Worm (Caenorhabditis elegans) whole organism, L3 larva: ENCODE data around the gene C06E7.2.

Experiments used
- R02D3.7 ChIP-seq: fragments of 150-350 bp; optimal IDR thresholded peaks from 2 replicates; lab custom pipeline; 2014; ENCODE audit warnings: missing biosample characterization, missing genetic modification characterization
- ZK546.5 ChIP-seq: sonication (generic microtip); optimal IDR thresholded peaks from 2 replicates; lab custom pipeline; 2017; ENCODE audit warnings: missing biosample characterization, missing genetic modification characterization
- ceh-16 ChIP-seq: sonication (generic microtip); optimal IDR thresholded peaks from 2 replicates; lab custom pipeline; 2017; ENCODE audit warnings: missing biosample characterization, missing genetic modification characterization
- ceh-28 ChIP-seq: fragments of 150-350 bp; optimal IDR thresholded peaks from 2 replicates; lab custom pipeline; 2014; ENCODE audit warnings: missing biosample characterization, missing genetic modification reagents, missing genetic modification characterization
- ceh-82 ChIP-seq: fragments of 150-350 bp; optimal IDR thresholded peaks from 2 replicates; lab custom pipeline; 2014; ENCODE audit warnings: missing biosample characterization, missing genetic modification characterization
- ceh-9 ChIP-seq: sonication (generic microtip); optimal IDR thresholded peaks from 2 replicates; lab custom pipeline; 2018; ENCODE audit warnings: missing biosample characterization, missing genetic modification characterization
- egl-27 ChIP-seq: sonication (generic microtip); optimal IDR thresholded peaks from 4 replicates; lab custom pipeline; 2017; ENCODE audit warnings: missing biosample characterization, missing genetic modification reagents, missing genetic modification characterization
- egl-5 ChIP-seq: fragments of 150-350 bp; optimal IDR thresholded peaks from 2 replicates; lab custom pipeline; 2017; ENCODE audit warnings: missing biosample characterization, missing genetic modification reagents, missing genetic modification characterization, inconsistent platforms
- elt-1 ChIP-seq: fragments of 150-350 bp; optimal IDR thresholded peaks from 2 replicates; lab custom pipeline; 2014; ENCODE audit warnings: missing biosample characterization, missing genetic modification characterization
- elt-2 ChIP-seq: sonication (generic microtip); optimal IDR thresholded peaks from 2 replicates; lab custom pipeline; 2016; ENCODE audit warnings: missing genetic modification reagents, mild to moderate bottlenecking, missing genetic modification characterization, missing compliant biosample characterization
- elt-3 ChIP-seq, 3 experiments: fragments of 150-350 bp in 1 of 3; sonication (generic microtip) in 2 of 3; optimal IDR thresholded peaks; 2 replicates in 2 of 3; 4 replicates in 1 of 3; lab custom pipeline; 2014 to 2017; ENCODE audit warnings: missing biosample characterization in 3 of 3, missing genetic modification characterization in 3 of 3
- eor-1 ChIP-seq, 2 experiments: fragments of 150-350 bp; optimal IDR thresholded peaks; 2 replicates each; lab custom pipeline; 2014 to 2018; ENCODE audit warnings: missing biosample characterization in 2 of 2, missing genetic modification characterization in 2 of 2
- fkh-10 ChIP-seq: sonication (generic microtip); optimal IDR thresholded peaks from 2 replicates; lab custom pipeline; 2017; ENCODE audit warnings: missing biosample characterization, missing genetic modification reagents, missing genetic modification characterization
- fkh-2 ChIP-seq: fragments of 150-350 bp; optimal IDR thresholded peaks from 2 replicates; lab custom pipeline; 2014; ENCODE audit warnings: missing biosample characterization, missing genetic modification reagents, missing genetic modification characterization
- fos-1 ChIP-seq: fragments of 150-350 bp; optimal IDR thresholded peaks from 2 replicates; lab custom pipeline; 2014; ENCODE audit warnings: missing biosample characterization, missing genetic modification characterization
- lin-15B ChIP-seq: fragments of 150-350 bp; optimal IDR thresholded peaks from 2 replicates; lab custom pipeline; 2014; ENCODE audit warnings: missing biosample characterization, missing genetic modification characterization
- lin-39 ChIP-seq: fragments of 150-350 bp; optimal IDR thresholded peaks from 2 replicates; lab custom pipeline; 2018; ENCODE audit warnings: missing biosample characterization, missing genetic modification reagents, missing genetic modification characterization
- lsy-12 ChIP-seq: sonication (generic microtip); optimal IDR thresholded peaks from 2 replicates; lab custom pipeline; 2016; ENCODE audit warnings: mild to moderate bottlenecking, missing genetic modification characterization, missing compliant biosample characterization
- mdl-1 ChIP-seq: fragments of 150-350 bp; optimal IDR thresholded peaks from 2 replicates; lab custom pipeline; 2014; ENCODE audit warnings: missing biosample characterization, missing genetic modification characterization
- nfya-1 ChIP-seq: sonication (generic microtip); optimal IDR thresholded peaks from 2 replicates; lab custom pipeline; 2017; ENCODE audit warnings: missing genetic modification characterization, mild to moderate bottlenecking, missing compliant biosample characterization, antibody characterized with exemption, moderate library complexity; ENCODE audit not compliant: insufficient read depth
- nhr-11 ChIP-seq: fragments of 150-350 bp; optimal IDR thresholded peaks from 2 replicates; lab custom pipeline; 2014; ENCODE audit warnings: missing biosample characterization, missing genetic modification characterization
- nhr-12 ChIP-seq: fragments of 150-350 bp; optimal IDR thresholded peaks from 2 replicates; lab custom pipeline; 2014; ENCODE audit warnings: missing biosample characterization, missing genetic modification characterization
- nhr-23 ChIP-seq: fragments of 150-350 bp; optimal IDR thresholded peaks from 2 replicates; lab custom pipeline; 2014; ENCODE audit warnings: missing biosample characterization, missing genetic modification reagents, missing genetic modification characterization
- nhr-43 ChIP-seq: sonication (generic microtip); optimal IDR thresholded peaks from 2 replicates; lab custom pipeline; 2016; ENCODE audit warnings: mild to moderate bottlenecking, missing genetic modification characterization, missing compliant biosample characterization; ENCODE audit not compliant: poor library complexity, severe bottlenecking
- nhr-67 ChIP-seq: fragments of 150-350 bp; optimal IDR thresholded peaks from 2 replicates; lab custom pipeline; 2014; ENCODE audit warnings: missing biosample characterization, missing genetic modification characterization
- pqm-1 ChIP-seq: fragments of 150-350 bp; optimal IDR thresholded peaks from 2 replicates; lab custom pipeline; 2017; ENCODE audit warnings: missing biosample characterization, missing genetic modification characterization, inconsistent platforms
- sea-2 ChIP-seq: fragments of 150-350 bp; sonication (generic microtip); optimal IDR thresholded peaks from 4 replicates; lab custom pipeline; 2014; ENCODE audit warnings: missing biosample characterization, missing genetic modification reagents, missing genetic modification characterization
- skn-1 ChIP-seq: fragments of 150-350 bp; optimal IDR thresholded peaks from 2 replicates; lab custom pipeline; 2014; ENCODE audit warnings: missing biosample characterization, missing genetic modification characterization
- snpc-4 ChIP-seq: fragments of 150-350 bp; optimal IDR thresholded peaks from 2 replicates; lab custom pipeline; 2014; ENCODE audit warnings: missing biosample characterization, missing genetic modification characterization
- tbx-2 ChIP-seq: sonication (generic microtip); optimal IDR thresholded peaks from 2 replicates; lab custom pipeline; 2016; ENCODE audit warnings: mild to moderate bottlenecking, missing genetic modification characterization, missing compliant biosample characterization
- unc-62 ChIP-seq: fragments of 150-350 bp; sonication (generic microtip); optimal IDR thresholded peaks from 4 replicates; lab custom pipeline; 2014; ENCODE audit warnings: missing biosample characterization, missing genetic modification reagents, missing genetic modification characterization
- ztf-11 ChIP-seq: fragments of 150-350 bp; optimal IDR thresholded peaks from 2 replicates; lab custom pipeline; 2014; ENCODE audit warnings: missing biosample characterization, missing genetic modification characterization
- ztf-4 ChIP-seq: fragments of 150-350 bp; optimal IDR thresholded peaks from 2 replicates; lab custom pipeline; 2014; ENCODE audit warnings: missing biosample characterization, missing genetic modification characterization

C06E7.2 gene

DNA sequence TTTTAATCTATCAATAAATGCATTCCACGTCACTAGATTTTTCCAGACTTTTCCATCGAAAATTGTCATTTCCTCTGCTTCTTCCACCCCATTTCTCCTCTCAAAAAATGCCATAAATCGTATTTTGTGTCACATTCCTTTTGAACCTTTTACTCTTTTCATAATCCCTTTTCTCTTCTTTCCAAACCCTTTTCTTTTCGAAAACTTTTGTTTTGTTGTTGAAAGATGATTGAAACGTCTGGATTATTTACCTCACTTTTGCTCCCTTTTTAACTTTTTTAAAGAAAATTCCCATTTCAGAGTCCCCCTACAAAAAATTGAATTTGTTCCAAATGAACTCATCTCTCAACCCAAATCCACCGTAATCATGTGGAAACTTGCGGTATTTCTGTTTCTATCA lies at the start of gene C06E7.2:
Gene C06E7.2 (plus strand): TSS at position 301 of the 400 bp plus-strand sequence.
- TF ChIP-seq ceh-9 (tag; lab: Kevin White, UChicago), result no peak
- TF ChIP-seq pqm-1 (tag; lab: Kevin White, UChicago), result no peak
- TF ChIP-seq, all 47 proteins: peak for 0

DNA sequence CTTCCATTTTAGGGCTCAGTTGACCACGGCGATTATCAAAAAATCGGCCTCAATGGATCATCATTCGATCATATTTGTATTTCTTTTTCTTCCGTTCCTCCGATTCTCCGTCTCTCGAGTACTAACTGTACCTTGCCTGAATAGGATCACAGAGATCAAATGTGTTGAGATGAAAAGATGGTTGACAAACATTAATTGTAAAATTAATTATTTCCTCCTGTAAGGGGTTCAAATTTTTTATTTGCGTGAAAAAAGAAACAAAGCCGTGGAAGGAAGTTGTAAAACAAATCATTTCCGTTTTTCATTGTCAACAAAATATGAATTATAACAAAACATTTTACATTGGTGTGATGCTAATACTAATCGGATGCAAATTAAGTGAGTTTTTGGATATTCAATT lies 48.3 kb upstream of the C06E7.2 start, which contains the start of gene C31H1.2:
Gene C31H1.2 (plus strand): TSS at position 301 of the 400 bp plus-strand sequence.
- TF ChIP-seq ceh-28 (tag; lab: Kevin White, UChicago), result no peak
- no peak for TF ChIP-seq skn-1 (tag; lab: Kevin White, UChicago)
- no peak for TF ChIP-seq egl-27 (tag; lab: Kevin White, UChicago)
- TF ChIP-seq nhr-67 (tag; lab: Kevin White, UChicago), result no peak
- no peak for TF ChIP-seq pqm-1 (tag; lab: Kevin White, UChicago)
- no peak for TF ChIP-seq ceh-16 (tag; lab: Kevin White, UChicago)
- TF ChIP-seq elt-3 (tag; optimal IDR thresholded peaks at IDR 0.05; lab: Kevin White, UChicago), result no peak
- no peak for TF ChIP-seq nhr-11 (tag; lab: Kevin White, UChicago)
- TF ChIP-seq tbx-2 (tag; lab: Kevin White, UChicago), result no peak
- no peak for TF ChIP-seq nhr-23
- no peak for TF ChIP-seq elt-1 (tag; lab: Kevin White, UChicago)
- TF ChIP-seq mdl-1 (tag; lab: Kevin White, UChicago), result no peak

DNA sequence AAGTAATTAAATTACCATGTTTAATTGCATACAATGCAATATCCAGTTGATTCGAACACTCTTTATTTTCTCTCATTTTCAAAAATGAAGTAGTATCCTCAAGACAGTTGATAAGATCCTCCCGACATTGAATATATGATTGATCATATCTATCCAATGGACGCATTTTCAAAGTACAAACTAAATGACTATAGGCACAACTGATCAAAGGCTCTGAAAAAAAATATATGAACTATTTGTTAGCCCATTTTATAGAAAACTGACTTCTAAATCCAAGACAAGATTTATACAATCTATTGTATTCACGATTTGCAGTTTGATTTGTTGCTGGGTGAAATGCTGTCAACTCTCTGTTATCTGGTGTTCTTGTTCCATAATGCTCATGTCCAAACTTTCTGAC lies 43.8 kb upstream of the C06E7.2 start:
- TF ChIP-seq nhr-67 (tag; lab: Kevin White, UChicago), result no peak
- TF ChIP-seq, all 47 proteins: peak for 0

- TF ChIP-seq ceh-16 (tag; lab: Kevin White, UChicago) (no peak), fkh-10 (no peak), R02D3.7 (tag; lab: Kevin White, UChicago) (no peak), elt-1 (tag; lab: Kevin White, UChicago) (no peak), unc-62 (GFP tag; lab: Kevin White, UChicago) (no peak), nhr-67 (tag; lab: Kevin White, UChicago) (no peak), ztf-4 (no peak), ceh-82 (no peak), fos-1 (tag; lab: Kevin White, UChicago) (no peak), ztf-11 (tag; lab: Kevin White, UChicago) (no peak), lin-39 (tag; lab: Kevin White, UChicago) (no peak), lsy-12 (tag; lab: Kevin White, UChicago) (no peak), nhr-12 (tag; lab: Kevin White, UChicago) (no peak), nfya-1 (no peak), sea-2 (GFP tag; lab: Kevin White, UChicago) (no peak), nhr-43 (tag; lab: Kevin White, UChicago) (no peak), snpc-4 (no peak), fkh-2 (no peak), lin-15B (no peak), eor-1 (tag; optimal IDR thresholded peaks at IDR 0.05; lab: Kevin White, UChicago) (no peak)
These were observed 42.6 kb upstream of the C06E7.2 start, which contains the start of gene C31H1.5 for ce11 chrIV:5796694-5797093. Gene C31H1.5 (minus strand): TSS chrIV:5796794.

- no peak for TF ChIP-seq egl-27 (tag; lab: Kevin White, UChicago)
- TF ChIP-seq nhr-43 (tag; lab: Kevin White, UChicago), result no peak
- TF ChIP-seq ztf-4, result no peak
- TF ChIP-seq nhr-23, result no peak
- TF ChIP-seq ztf-11 (tag; lab: Kevin White, UChicago), result no peak
- TF ChIP-seq egl-5 (tag; lab: Kevin White, UChicago), result no peak
- no peak for TF ChIP-seq fkh-10
- TF ChIP-seq lin-15B, result no peak
- TF ChIP-seq pqm-1 (tag; lab: Kevin White, UChicago), result no peak
These were observed 42.1 kb upstream of the C06E7.2 start, which contains the start of gene C31H1.1 for ce11 chrIV:5797153-5797552. Gene C31H1.1 (plus strand): TSS chrIV:5797453.

- no peak for TF ChIP-seq egl-27 (tag; lab: Kevin White, UChicago)
- no peak for TF ChIP-seq nhr-12 (tag; lab: Kevin White, UChicago)
- TF ChIP-seq tbx-2 (tag; lab: Kevin White, UChicago), result no peak
- no peak for TF ChIP-seq pqm-1 (tag; lab: Kevin White, UChicago)
- TF ChIP-seq fos-1 (tag; lab: Kevin White, UChicago), result no peak
- TF ChIP-seq ceh-9 (tag; lab: Kevin White, UChicago), result no peak
- TF ChIP-seq nfya-1, result no peak
- TF ChIP-seq skn-1 (tag; lab: Kevin White, UChicago), result no peak
- TF ChIP-seq ZK546.5, result no peak
- TF ChIP-seq nhr-67 (tag; lab: Kevin White, UChicago), result no peak
- no peak for TF ChIP-seq elt-1 (tag; lab: Kevin White, UChicago)
- no peak for TF ChIP-seq elt-2 (tag; lab: Kevin White, UChicago)
- no peak for TF ChIP-seq ztf-4
- TF ChIP-seq elt-3 (tag; optimal IDR thresholded peaks at IDR 0.05; lab: Kevin White, UChicago), result no peak
These were observed 39.7 kb upstream of the C06E7.2 start for ce11 chrIV:5799577-5799976.
